Fruit fly (Drosophila melanogaster) whole organism, embryonic: ENCODE results near the gene Rbp1-like.
A peak's percentile ranks its signal among the peaks of the same experiment; 100 is the strongest.

Source experiments
- Awh ChIP-seq: fragments of 200-800 bp; sonication (Bioruptor generic); IDR thresholded peaks from 2 replicates; pipeline ENCODE4, ENCODE4 v1.3.6; 2022; ENCODE audit warnings: missing biosample characterization, missing genetic modification characterization
- B-H1 ChIP-seq: fragments of 200-800 bp; sonication (Bioruptor generic); IDR thresholded peaks from 3 replicates; pipeline ENCODE4 v1.3.6; 2022; ENCODE audit warnings: missing biosample characterization, missing genetic modification characterization
- BtbVII ChIP-seq: fragments of 200-800 bp; sonication (Bioruptor generic); optimal IDR thresholded peaks from 3 replicates; lab custom pipeline; 2017; ENCODE audit warnings: missing biosample characterization, mild to moderate bottlenecking, missing genetic modification characterization
- CG10209 ChIP-seq: fragments of 200-800 bp; sonication (Bioruptor generic); optimal IDR thresholded peaks from 3 replicates; lab custom pipeline; 2017; ENCODE audit warnings: missing biosample characterization, mild to moderate bottlenecking, missing genetic modification characterization, missing genetic modification reagents
- CG10274 ChIP-seq: fragments of 200-800 bp; sonication (Bioruptor generic); optimal IDR thresholded peaks from 3 replicates; lab custom pipeline; 2017; ENCODE audit warnings: missing biosample characterization, mild to moderate bottlenecking, missing genetic modification characterization
- CG10959 ChIP-seq: fragments of 200-800 bp; sonication (Bioruptor generic); IDR thresholded peaks from 2 replicates; pipeline ENCODE4 v1.3.6; 2022; ENCODE audit warnings: missing biosample characterization, missing genetic modification characterization
- CG11247 ChIP-seq: fragments of 200-800 bp; sonication (Bioruptor generic); IDR thresholded peaks from 2 replicates; pipeline ENCODE4 v1.3.6; 2022; ENCODE audit warnings: missing biosample characterization, missing genetic modification characterization
- CG12236 ChIP-seq: fragments of 200-800 bp; sonication (Bioruptor generic); optimal IDR thresholded peaks from 2 replicates; lab custom pipeline; 2016; ENCODE audit warnings: missing biosample characterization, missing genetic modification characterization
- CG12391 ChIP-seq: fragments of 200-800 bp; sonication (Bioruptor generic); optimal IDR thresholded peaks from 3 replicates; lab custom pipeline; 2018; ENCODE audit warnings: missing biosample characterization, mild to moderate bottlenecking, missing genetic modification characterization, moderate library complexity
- CG12659 ChIP-seq: fragments of 200-800 bp; sonication (Bioruptor generic); optimal IDR thresholded peaks from 3 replicates; lab custom pipeline; 2017; ENCODE audit warnings: mild to moderate bottlenecking, missing biosample characterization, missing genetic modification reagents, missing genetic modification characterization
- CG12744 ChIP-seq: fragments of 200-800 bp; sonication (Bioruptor generic); optimal IDR thresholded peaks from 2 replicates; lab custom pipeline; 2016; ENCODE audit warnings: missing biosample characterization, missing genetic modification characterization
- CG16779 ChIP-seq: fragments of 200-800 bp; sonication (Bioruptor generic); IDR thresholded peaks from 2 replicates; pipeline ENCODE4 v1.3.6; 2022; ENCODE audit warnings: missing biosample characterization, missing genetic modification characterization
- CG17802 ChIP-seq: fragments of 200-800 bp; sonication (Bioruptor generic); optimal IDR thresholded peaks from 2 replicates; lab custom pipeline; 2018; ENCODE audit warnings: missing biosample characterization, mild to moderate bottlenecking, missing genetic modification characterization, moderate library complexity
- CG18262 ChIP-seq: fragments of 200-800 bp; optimal IDR thresholded peaks from 3 replicates; lab custom pipeline; 2019; ENCODE audit warnings: missing biosample characterization, mild to moderate bottlenecking, missing genetic modification characterization, moderate library complexity
- CG4730 ChIP-seq: fragments of 200-800 bp; sonication (Bioruptor generic); IDR thresholded peaks from 2 replicates; pipeline ENCODE4 v1.3.6; 2022; ENCODE audit warnings: missing biosample characterization, missing genetic modification characterization
- CG4820 ChIP-seq: fragments of 200-800 bp; sonication (Bioruptor generic); optimal IDR thresholded peaks from 3 replicates; lab custom pipeline; 2016; ENCODE audit warnings: missing biosample characterization, missing genetic modification characterization
- CG6254 ChIP-seq: fragments of 200-800 bp; sonication (Bioruptor generic); optimal IDR thresholded peaks from 3 replicates; lab custom pipeline; 2017; ENCODE audit warnings: mild to moderate bottlenecking, missing biosample characterization, missing genetic modification reagents, missing genetic modification characterization
- Doc3 ChIP-seq: fragments of 200-800 bp; sonication (Bioruptor generic); IDR thresholded peaks from 3 replicates; pipeline ENCODE4 v1.3.6; 2022; ENCODE audit warnings: missing biosample characterization, missing genetic modification characterization; ENCODE audit not compliant: partially characterized antibody
- ERR ChIP-seq: fragments of 200-800 bp; sonication (Bioruptor generic); optimal IDR thresholded peaks from 2 replicates; lab custom pipeline; 2016; ENCODE audit warnings: missing biosample characterization, missing genetic modification characterization
- Ets65A ChIP-seq: fragments of 200-800 bp; sonication (Bioruptor generic); peaks from one replicate; lab custom pipeline; 2016; ENCODE audit warnings: missing biosample characterization, missing genetic modification characterization
- HLH4C ChIP-seq: fragments of 200-800 bp; sonication (Bioruptor generic); IDR thresholded peaks from 3 replicates; pipeline ENCODE4 v1.3.6; 2022; ENCODE audit warnings: missing biosample characterization, missing genetic modification characterization; ENCODE audit not compliant: partially characterized antibody
- Hr39 ChIP-seq: fragments of >200 bp; optimal IDR thresholded peaks from 2 replicates; lab custom pipeline; 2017
- Lim3 ChIP-seq: fragments of 200-800 bp; sonication (Bioruptor generic); IDR thresholded peaks from 2 replicates; pipeline ENCODE4 v1.3.6; 2022; ENCODE audit warnings: missing biosample characterization, missing genetic modification characterization
- MTF-1 ChIP-seq: fragments of 200-800 bp; sonication (Bioruptor generic); optimal IDR thresholded peaks from 2 replicates; lab custom pipeline; 2018; ENCODE audit warnings: missing biosample characterization, mild to moderate bottlenecking, missing genetic modification characterization, borderline replicate concordance
- Med ChIP-seq: fragments of 200-800 bp; sonication (Bioruptor generic); peaks from one replicate; lab custom pipeline; 2016; ENCODE audit warnings: missing biosample characterization, missing genetic modification characterization, mild to moderate bottlenecking, inconsistent platforms, moderate library complexity
- NFAT ChIP-seq: fragments of 200-800 bp; sonication (Bioruptor generic); IDR thresholded peaks from 2 replicates; pipeline ENCODE4 v1.3.6; 2022; ENCODE audit warnings: missing biosample characterization, missing genetic modification characterization
- Sry-β ChIP-seq: fragments of 200-800 bp; sonication (Bioruptor generic); optimal IDR thresholded peaks from 2 replicates; lab custom pipeline; 2018; ENCODE audit warnings: missing biosample characterization, mild to moderate bottlenecking, missing genetic modification characterization, moderate library complexity
- ab ChIP-seq: fragments of 200-800 bp; sonication (Bioruptor generic); optimal IDR thresholded peaks from 2 replicates; lab custom pipeline; 2016; ENCODE audit warnings: missing biosample characterization, missing genetic modification characterization
- ap ChIP-seq: fragments of 200-800 bp; sonication (Bioruptor generic); IDR thresholded peaks from 2 replicates; pipeline ENCODE4 v1.3.6; 2022; ENCODE audit warnings: missing biosample characterization, missing genetic modification characterization
- bigmax ChIP-seq: fragments of 200-800 bp; sonication (Bioruptor generic); optimal IDR thresholded peaks from 2 replicates; lab custom pipeline; 2018; ENCODE audit warnings: missing biosample characterization, mild to moderate bottlenecking, missing genetic modification characterization
- cad ChIP-seq: fragments of >200 bp; optimal IDR thresholded peaks from 2 replicates; lab custom pipeline; 2017; ENCODE audit warnings: missing biosample characterization, missing genetic modification characterization
- crc ChIP-seq: fragments of 200-800 bp; sonication (Bioruptor generic); optimal IDR thresholded peaks from 2 replicates; lab custom pipeline; 2016; ENCODE audit warnings: missing biosample characterization, missing genetic modification characterization
- dm ChIP-seq: fragments of 200-800 bp; sonication (Bioruptor generic); optimal IDR thresholded peaks from 3 replicates; lab custom pipeline; 2016; ENCODE audit warnings: missing biosample characterization, missing genetic modification characterization
- emc ChIP-seq: fragments of 200-800 bp; sonication (Bioruptor generic); optimal IDR thresholded peaks from 2 replicates; lab custom pipeline; 2016; ENCODE audit warnings: missing biosample characterization, missing genetic modification characterization
- exex ChIP-seq: fragments of 200-800 bp; sonication (Bioruptor generic); optimal IDR thresholded peaks from 4 replicates; lab custom pipeline; 2018; ENCODE audit warnings: missing biosample characterization, mild to moderate bottlenecking, missing genetic modification characterization, moderate library complexity
- gfzf ChIP-seq: fragments of 200-800 bp; sonication (Bioruptor generic); optimal IDR thresholded peaks from 2 replicates; lab custom pipeline; 2016; ENCODE audit warnings: missing biosample characterization, mild to moderate bottlenecking, missing genetic modification characterization, moderate library complexity
- gt ChIP-seq: fragments of 200-800 bp; sonication (Bioruptor generic); IDR thresholded peaks from 2 replicates; pipeline ENCODE4 v1.3.6; 2022; ENCODE audit warnings: missing biosample characterization, missing genetic modification characterization
- hbn ChIP-seq: fragments of 200-800 bp; sonication (Bioruptor generic); IDR thresholded peaks from 2 replicates; pipeline ENCODE4 v1.3.6; 2022; ENCODE audit warnings: missing biosample characterization, missing genetic modification characterization; ENCODE audit not compliant: partially characterized antibody
- kah ChIP-seq: fragments of 200-800 bp; sonication (Bioruptor generic); optimal IDR thresholded peaks from 2 replicates; lab custom pipeline; 2018; ENCODE audit warnings: missing biosample characterization, mild to moderate bottlenecking, missing genetic modification characterization
- lab ChIP-seq: fragments of 200-800 bp; sonication (Bioruptor generic); optimal IDR thresholded peaks from 3 replicates; lab custom pipeline; 2017; ENCODE audit warnings: missing biosample characterization, missing genetic modification characterization, mild to moderate bottlenecking, moderate library complexity, missing genetic modification reagents
- nau ChIP-seq: fragments of 200-800 bp; sonication (Bioruptor generic); optimal IDR thresholded peaks from 3 replicates; lab custom pipeline; 2017; ENCODE audit warnings: missing biosample characterization, mild to moderate bottlenecking, missing genetic modification characterization, missing genetic modification reagents
- oc ChIP-seq: fragments of 200-800 bp; sonication (Bioruptor generic); optimal IDR thresholded peaks from 2 replicates; lab custom pipeline; 2018; ENCODE audit warnings: missing biosample characterization, mild to moderate bottlenecking, missing genetic modification characterization, moderate library complexity
- phol ChIP-seq: fragments of 200-800 bp; sonication (Bioruptor generic); optimal IDR thresholded peaks from 3 replicates; lab custom pipeline; 2018; ENCODE audit warnings: missing biosample characterization, mild to moderate bottlenecking, missing genetic modification characterization, moderate library complexity
- sna ChIP-seq: fragments of 200-800 bp; sonication (Bioruptor generic); IDR thresholded peaks from 2 replicates; pipeline ENCODE4 v1.3.6; 2022; ENCODE audit warnings: missing biosample characterization, missing genetic modification characterization; ENCODE audit not compliant: partially characterized antibody
- ssp ChIP-seq: fragments of 200-800 bp; sonication (Bioruptor generic); IDR thresholded peaks from 2 replicates; pipeline ENCODE4 v1.3.6; 2022; ENCODE audit warnings: missing biosample characterization, missing genetic modification characterization
- tio ChIP-seq: fragments of 200-800 bp; sonication (Bioruptor generic); optimal IDR thresholded peaks from 2 replicates; lab custom pipeline; 2017; ENCODE audit warnings: missing biosample characterization, missing genetic modification characterization, inconsistent platforms
- trem ChIP-seq: fragments of 200-800 bp; optimal IDR thresholded peaks from 3 replicates; lab custom pipeline; 2019; ENCODE audit warnings: missing biosample characterization, mild to moderate bottlenecking, missing genetic modification characterization, moderate library complexity
- ttk ChIP-seq: fragments of 200-800 bp; sonication (Bioruptor generic); IDR thresholded peaks from 2 replicates; pipeline ENCODE4 v2.1.2; 2022; ENCODE audit warnings: missing biosample characterization, missing genetic modification characterization
- vfl ChIP-seq: fragments of 200-800 bp; sonication (Bioruptor generic); optimal IDR thresholded peaks from 2 replicates; lab custom pipeline; 2016; ENCODE audit warnings: missing biosample characterization, missing genetic modification characterization
- vnd ChIP-seq: fragments of 200-800 bp; sonication (Bioruptor generic); IDR thresholded peaks from 3 replicates; pipeline ENCODE4 v1.3.6; 2022; ENCODE audit warnings: missing biosample characterization, missing genetic modification characterization; ENCODE audit not compliant: partially characterized antibody

Rbp1-like gene

DNA sequence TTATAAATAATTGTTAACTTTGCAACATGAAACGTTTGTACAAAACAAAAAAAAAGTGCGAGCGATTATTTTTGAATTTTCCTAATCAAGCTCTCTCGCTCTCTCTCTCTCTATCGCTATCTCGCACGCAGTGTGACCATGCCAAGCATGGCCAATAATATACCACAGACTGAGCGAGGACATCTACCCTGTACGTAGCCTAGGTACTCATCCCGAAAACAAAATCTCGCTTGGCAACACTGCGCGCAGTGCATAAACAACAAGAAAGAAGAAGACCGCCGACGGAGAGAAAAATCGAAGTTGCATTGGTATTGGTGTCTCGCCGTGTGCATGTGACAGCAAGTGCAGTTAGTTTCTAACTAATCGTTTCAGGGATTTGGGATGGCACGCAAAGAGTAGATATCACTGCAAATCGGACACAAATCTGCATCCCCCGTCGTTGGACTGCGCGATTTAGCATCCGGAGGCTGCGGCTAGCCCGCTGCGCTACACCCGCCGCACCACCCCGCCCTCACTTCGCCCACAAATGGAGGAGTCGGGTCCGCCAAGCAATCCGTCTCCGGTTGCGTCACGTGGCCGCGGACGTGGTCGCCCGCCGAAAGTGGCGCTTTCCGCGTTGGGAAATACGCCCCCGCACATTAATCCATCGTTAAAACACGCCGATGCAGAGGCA, 28.4 kb upstream of the Rbp1-like start, which contains the start of the genes CG1998 and Set2 (continued):
- no peak for TF ChIP-seq BtbVII
- TF ChIP-seq trem (tag; lab: Kevin White, UChicago) = peak; percentile 66
- TF ChIP-seq cad (GFP tag; lab: Kevin White, UChicago) = no peak
- TF ChIP-seq B-H1 (GFP tag; lab: Robert Waterston, UW) = no peak
- no peak for TF ChIP-seq tio (GFP tag; lab: Kevin White, UChicago)
- no peak for TF ChIP-seq Lim3
- no peak for TF ChIP-seq Doc3 (GFP tag; lab: Robert Waterston, UW)
- TF ChIP-seq kah (GFP tag; lab: Kevin White, UChicago) = no peak
- TF ChIP-seq NFAT (GFP tag; lab: Robert Waterston, UW) = no peak; the same call in 1 of the 2 replicates
- TF ChIP-seq vnd = no peak
- no peak for TF ChIP-seq CG17802 (tag; lab: Kevin White, UChicago)
- TF ChIP-seq ap (GFP tag; lab: Robert Waterston, UW) = no peak
- no peak for TF ChIP-seq CG10274 (GFP tag; lab: Kevin White, UChicago)
- no peak for TF ChIP-seq exex
- no peak for TF ChIP-seq CG4820 (GFP tag; lab: Kevin White, UChicago)
- TF ChIP-seq CG11247 = no peak
- TF ChIP-seq CG12744 (GFP tag; lab: Kevin White, UChicago) = no peak
- TF ChIP-seq emc = no peak
- TF ChIP-seq crc (GFP tag; lab: Kevin White, UChicago) = no peak
- TF ChIP-seq CG18262 = no peak
- TF ChIP-seq CG12659 = peak; percentile 80
- TF ChIP-seq vfl (GFP tag; lab: Kevin White, UChicago) = peak; percentile 10
- TF ChIP-seq Sry-β = no peak
- TF ChIP-seq ssp = 0 out of 2 replicates have a peak, but pooled peaks have one; percentile 22
- TF ChIP-seq gfzf = peak; percentile 98
- TF ChIP-seq CG16779 (GFP tag; lab: Robert Waterston, UW) = no peak
- no peak for TF ChIP-seq Hr39 (lab: Kevin White, UChicago)
- TF ChIP-seq CG4730 (GFP tag; lab: Robert Waterston, UW) = no peak
- TF ChIP-seq MTF-1 (GFP tag; lab: Kevin White, UChicago) = peak; percentile 11
- peak; percentile 43 for TF ChIP-seq bigmax (GFP tag; lab: Kevin White, UChicago)
- TF ChIP-seq CG12236 (GFP tag; lab: Kevin White, UChicago) = no peak
- TF ChIP-seq phol = peak; percentile 54
- TF ChIP-seq ERR (GFP tag; lab: Kevin White, UChicago) = peak; percentile 24
- TF ChIP-seq ttk = no peak
- no peak for TF ChIP-seq CG6254 (GFP tag; lab: Kevin White, UChicago)
- peak; percentile 34; the same call in 1 of the 2 replicates for TF ChIP-seq hbn (GFP tag; lab: Robert Waterston, UW)
- no peak for TF ChIP-seq nau (GFP tag; lab: Kevin White, UChicago)
- TF ChIP-seq oc = no peak
- peak; percentile 94 for TF ChIP-seq Med
- 0 out of 3 replicates have a peak, but pooled peaks have one; percentile 23 for TF ChIP-seq HLH4C (GFP tag; lab: Robert Waterston, UW)
- TF ChIP-seq CG10959 (GFP tag; lab: Robert Waterston, UW) = no peak
- TF ChIP-seq lab (GFP tag; lab: Kevin White, UChicago) = no peak
- TF ChIP-seq CG12391 = peak; percentile 41
- no peak for TF ChIP-seq gt (GFP tag; lab: Robert Waterston, UW)
- peak; percentile 95 for TF ChIP-seq Ets65A (GFP tag; lab: Kevin White, UChicago)
- TF ChIP-seq ab (GFP tag; lab: Kevin White, UChicago) = no peak
- peak; percentile 44 for TF ChIP-seq dm (GFP tag; lab: Kevin White, UChicago)
- no peak for TF ChIP-seq sna (GFP tag; lab: Robert Waterston, UW)
- no peak for TF ChIP-seq Awh
- TF ChIP-seq CG10209 (GFP tag; lab: Kevin White, UChicago) = no peak
